Worm (Caenorhabditis elegans): ENCODE results near the gene ins-2.

DNA sequence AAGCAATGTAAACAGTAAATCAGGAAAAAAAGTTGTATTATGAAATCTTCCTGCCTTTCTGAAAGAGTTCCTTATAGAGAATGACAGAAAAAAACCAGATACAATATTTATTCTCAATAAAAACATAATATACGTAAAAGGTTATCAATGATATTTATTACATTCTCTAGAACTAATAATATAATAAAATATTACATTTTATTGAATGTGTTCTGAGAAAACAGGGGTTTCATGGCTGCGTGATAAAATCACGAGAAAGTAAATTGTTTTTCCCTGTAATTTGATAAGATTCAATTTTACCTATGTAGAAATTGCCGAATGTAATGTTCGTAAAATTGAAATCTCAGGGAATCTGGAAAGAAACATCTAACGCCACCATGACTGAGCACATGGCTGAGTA lies 23.4 kb upstream of the ins-2 start:
- TF ChIP-seq gei-17 (GFP tag; optimal IDR thresholded peaks at IDR 0.05) (no peak), madf-3 (GFP tag; IDR thresholded peaks at IDR 0.05) (no peak), rcor-1 (GFP tag; IDR thresholded peaks at IDR 0.05) (no peak), pha-4 (tag; optimal IDR thresholded peaks at IDR 0.05) (no peak), ceh-100 (GFP tag; IDR thresholded peaks at IDR 0.05) (no peak), unc-62 (GFP tag; optimal IDR thresholded peaks at IDR 0.05) (no peak), hmg-1.2 (GFP tag; IDR thresholded peaks at IDR 0.05) (no peak), dpl-1 (GFP tag; optimal IDR thresholded peaks at IDR 0.05) (no peak)

Measured in whole organism, young adult.